Fruit fly (Drosophila melanogaster) whole organism, pupa: ENCODE results near the gene CG33061.
A peak's percentile ranks its signal among the peaks of the same experiment; 100 is the strongest.

Source experiments
- CG10348 ChIP-seq: fragments of 200-800 bp; sonication (Bioruptor generic); IDR thresholded peaks from 2 replicates; pipeline ENCODE4 v1.3.6; 2022; ENCODE audit warnings: missing biosample characterization, missing genetic modification characterization
- CG12605 ChIP-seq: fragments of 200-800 bp; sonication (Bioruptor generic); IDR thresholded peaks from 2 replicates; pipeline ENCODE4 v1.3.6; 2022; ENCODE audit warnings: missing biosample characterization, missing genetic modification characterization
- CG13204 ChIP-seq: fragments of 200-800 bp; sonication (Bioruptor generic); optimal IDR thresholded peaks from 2 replicates; lab custom pipeline; 2018; ENCODE audit warnings: missing biosample characterization, mild to moderate bottlenecking, missing genetic modification characterization, moderate library complexity
- CG14655 ChIP-seq: fragments of 200-800 bp; sonication (Bioruptor generic); optimal IDR thresholded peaks from 3 replicates; lab custom pipeline; 2017; ENCODE audit warnings: mild to moderate bottlenecking, missing biosample characterization, missing genetic modification reagents, missing genetic modification characterization
- CG15710 ChIP-seq: fragments of 200-800 bp; sonication (Bioruptor generic); optimal IDR thresholded peaks from 2 replicates; lab custom pipeline; 2018; ENCODE audit warnings: missing biosample characterization, mild to moderate bottlenecking, missing genetic modification characterization, moderate library complexity
- CG17806 ChIP-seq: fragments of 200-800 bp; sonication (Bioruptor generic); optimal IDR thresholded peaks from 2 replicates; lab custom pipeline; 2018; ENCODE audit warnings: missing biosample characterization, mild to moderate bottlenecking, missing genetic modification characterization, moderate library complexity
- CG32121 ChIP-seq: fragments of 200-800 bp; sonication (Bioruptor generic); IDR thresholded peaks from 2 replicates; pipeline ENCODE4 v1.3.6; 2022; ENCODE audit warnings: missing biosample characterization, missing genetic modification characterization
- CG34367 ChIP-seq: fragments of 200-800 bp; sonication (Bioruptor generic); optimal IDR thresholded peaks from 2 replicates; lab custom pipeline; 2018; ENCODE audit warnings: missing biosample characterization, mild to moderate bottlenecking, missing genetic modification characterization
- CG4496 ChIP-seq: fragments of 200-800 bp; sonication (Bioruptor generic); IDR thresholded peaks from 3 replicates; pipeline ENCODE4 v1.3.6; 2022; ENCODE audit warnings: missing biosample characterization, missing genetic modification characterization
- CG8159 ChIP-seq: fragments of 200-800 bp; sonication (Bioruptor generic); optimal IDR thresholded peaks from 3 replicates; lab custom pipeline; 2018; ENCODE audit warnings: missing biosample characterization, mild to moderate bottlenecking, missing genetic modification characterization, moderate library complexity
- CG8301 ChIP-seq: fragments of 200-800 bp; sonication (Bioruptor generic); optimal IDR thresholded peaks from 2 replicates; lab custom pipeline; 2018; ENCODE audit warnings: missing biosample characterization, mild to moderate bottlenecking, missing genetic modification characterization
- CG9948 ChIP-seq: fragments of 200-800 bp; sonication (Bioruptor generic); optimal IDR thresholded peaks from 2 replicates; lab custom pipeline; 2018; ENCODE audit warnings: missing biosample characterization, mild to moderate bottlenecking, missing genetic modification characterization, moderate library complexity
- D1 ChIP-seq: fragments of 200-800 bp; sonication (Bioruptor generic); optimal IDR thresholded peaks from 2 replicates; lab custom pipeline; 2018; ENCODE audit warnings: missing biosample characterization, mild to moderate bottlenecking, missing genetic modification characterization, moderate library complexity
- EcR ChIP-seq: fragments of 200-800 bp; sonication (Bioruptor generic); optimal IDR thresholded peaks from 3 replicates; lab custom pipeline; 2019; ENCODE audit warnings: missing biosample characterization, missing genetic modification characterization, mild to moderate bottlenecking, moderate library complexity, missing genetic modification reagents
- Ets98B ChIP-seq: fragments of 200-800 bp; sonication (Bioruptor generic); IDR thresholded peaks from 2 replicates; pipeline ENCODE4 v1.3.6; 2022; ENCODE audit warnings: missing biosample characterization, missing genetic modification characterization
- Pif1A ChIP-seq: fragments of 200-800 bp; sonication (Bioruptor generic); optimal IDR thresholded peaks from 3 replicates; lab custom pipeline; 2016; ENCODE audit warnings: missing biosample characterization, missing genetic modification characterization
- Pif1B ChIP-seq: fragments of 200-800 bp; sonication (Bioruptor generic); optimal IDR thresholded peaks from 3 replicates; lab custom pipeline; 2016; ENCODE audit warnings: missing biosample characterization, missing genetic modification characterization
- Snoo ChIP-seq: fragments of 200-800 bp; sonication (Bioruptor generic); optimal IDR thresholded peaks from 3 replicates; lab custom pipeline; 2017; ENCODE audit warnings: missing biosample characterization, mild to moderate bottlenecking, missing genetic modification characterization, inconsistent platforms
- fd96Ca ChIP-seq: fragments of 200-800 bp; sonication (Bioruptor generic); IDR thresholded peaks from 3 replicates; pipeline ENCODE4 v1.3.6; 2022; ENCODE audit warnings: missing biosample characterization, missing genetic modification characterization
- gl ChIP-seq: fragments of 200-800 bp; sonication (Bioruptor generic); optimal IDR thresholded peaks from 2 replicates; lab custom pipeline; 2018; ENCODE audit warnings: missing biosample characterization, mild to moderate bottlenecking, missing genetic modification characterization
- rn ChIP-seq: fragments of 200-800 bp; sonication (Bioruptor generic); IDR thresholded peaks from 2 replicates; pipeline ENCODE4 v1.3.6; 2022; ENCODE audit warnings: missing biosample characterization, missing genetic modification characterization

Gene CG33061

dm6 chr3L:16361200-16361815, 31.7 kb downstream of the CG33061 start:
- TF ChIP-seq Pif1B (GFP tag; lab: Kevin White, UChicago) = peak; percentile 84
- peak; percentile 93 for TF ChIP-seq D1 (tag; lab: Kevin White, UChicago)
- peak; percentile 83 for TF ChIP-seq CG14655 (GFP tag; lab: Kevin White, UChicago)
- no peak for TF ChIP-seq CG12605 (GFP tag; lab: Robert Waterston, UW)
- TF ChIP-seq CG13204 = peak; percentile 90
- 0 out of 3 replicates have a peak, but pooled peaks have one; percentile 22 for TF ChIP-seq fd96Ca
- no peak for TF ChIP-seq CG10348 (GFP tag; lab: Robert Waterston, UW)
- TF ChIP-seq CG8301 = peak; percentile 67
- TF ChIP-seq CG15710 (tag; lab: Kevin White, UChicago) = peak; percentile 97
- TF ChIP-seq CG34367 (tag; lab: Kevin White, UChicago) = peak; percentile 95
- TF ChIP-seq rn = no peak
- TF ChIP-seq CG4496 (GFP tag; lab: Robert Waterston, UW) = no peak
- peak; percentile 73 for TF ChIP-seq Snoo (tag; lab: Kevin White, UChicago)
- TF ChIP-seq Ets98B (GFP tag; lab: Robert Waterston, UW) = no peak
- TF ChIP-seq gl (tag; lab: Kevin White, UChicago) = peak; percentile 86
- TF ChIP-seq CG17806 (tag; lab: Kevin White, UChicago) = peak; percentile 94
- TF ChIP-seq CG9948 (tag; lab: Kevin White, UChicago) = peak; percentile 98
- TF ChIP-seq Pif1A (GFP tag; lab: Kevin White, UChicago) = peak; percentile 83
- no peak for TF ChIP-seq CG32121
- TF ChIP-seq CG8159 = peak; percentile 98
- TF ChIP-seq EcR = peak; percentile 91

- TF ChIP-seq CG12605 (GFP tag; lab: Robert Waterston, UW) (no peak), rn (no peak), Pif1B (GFP tag; lab: Kevin White, UChicago) (no peak), D1 (tag; lab: Kevin White, UChicago) (peak; percentile 49), fd96Ca (no peak), CG10348 (GFP tag; lab: Robert Waterston, UW) (no peak), CG34367 (tag; lab: Kevin White, UChicago) (peak; percentile 17), CG15710 (tag; lab: Kevin White, UChicago) (peak; percentile 55), CG14655 (GFP tag; lab: Kevin White, UChicago) (peak; percentile 39), CG9948 (tag; lab: Kevin White, UChicago) (peak; percentile 73), Ets98B (GFP tag; lab: Robert Waterston, UW) (no peak), CG17806 (tag; lab: Kevin White, UChicago) (peak; percentile 6), Snoo (tag; lab: Kevin White, UChicago) (no peak), EcR (no peak), CG13204 (no peak), CG32121 (no peak), CG8159 (peak; percentile 72), Pif1A (GFP tag; lab: Kevin White, UChicago) (no peak), gl (tag; lab: Kevin White, UChicago) (no peak), CG4496 (GFP tag; lab: Robert Waterston, UW) (no peak), CG8301 (no peak)
Measured at dm6 chr3L:16362119-16362653, 32.6 kb downstream of the CG33061 start, which contains the start of gene Cpr72Ea. Gene Cpr72Ea, plus strand, starts transcription at chr3L:16362603.

DNA sequence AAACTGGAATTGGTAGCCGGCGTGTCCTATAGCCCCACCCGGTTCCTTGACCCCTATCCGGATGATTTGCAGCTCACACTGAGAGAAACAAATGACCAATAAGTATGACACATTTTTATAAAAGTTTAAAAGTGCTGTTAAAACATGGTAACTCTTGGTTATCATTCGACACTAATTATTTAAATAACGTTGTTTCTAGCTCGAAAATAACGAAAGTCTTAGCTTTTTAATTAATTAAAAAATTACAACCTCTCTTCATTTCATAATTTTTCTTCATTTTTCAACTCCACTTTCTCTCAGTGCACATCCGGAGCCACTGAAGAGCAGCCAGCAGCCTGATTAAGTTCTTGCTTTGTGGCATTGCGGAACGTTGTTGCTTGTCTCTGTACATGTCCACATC, 34.6 kb downstream of the CG33061 start:
- TF ChIP-seq Ets98B (GFP tag; lab: Robert Waterston, UW) (no peak), gl (tag; lab: Kevin White, UChicago) (peak; percentile 76), rn (no peak), CG13204 (no peak), Snoo (tag; lab: Kevin White, UChicago) (peak; percentile 81), Pif1B (GFP tag; lab: Kevin White, UChicago) (peak; percentile 86), CG15710 (tag; lab: Kevin White, UChicago) (peak; percentile 90), CG17806 (tag; lab: Kevin White, UChicago) (peak; percentile 90), EcR (peak; percentile 96), Pif1A (GFP tag; lab: Kevin White, UChicago) (peak; percentile 81), CG8159 (peak; percentile 92), CG32121 (0 out of 2 replicates have a peak, but pooled peaks have one; percentile 24), CG34367 (tag; lab: Kevin White, UChicago) (peak; percentile 85), D1 (tag; lab: Kevin White, UChicago) (peak; percentile 85), CG14655 (GFP tag; lab: Kevin White, UChicago) (peak; percentile 85), fd96Ca (no peak), CG9948 (tag; lab: Kevin White, UChicago) (peak; percentile 87), CG10348 (GFP tag; lab: Robert Waterston, UW) (no peak), CG12605 (GFP tag; lab: Robert Waterston, UW) (peak; percentile 44; the same call in 1 of the 2 replicates), CG8301 (peak; percentile 75), CG4496 (GFP tag; lab: Robert Waterston, UW) (0 out of 3 replicates have a peak, but pooled peaks have one; percentile 21)

DNA sequence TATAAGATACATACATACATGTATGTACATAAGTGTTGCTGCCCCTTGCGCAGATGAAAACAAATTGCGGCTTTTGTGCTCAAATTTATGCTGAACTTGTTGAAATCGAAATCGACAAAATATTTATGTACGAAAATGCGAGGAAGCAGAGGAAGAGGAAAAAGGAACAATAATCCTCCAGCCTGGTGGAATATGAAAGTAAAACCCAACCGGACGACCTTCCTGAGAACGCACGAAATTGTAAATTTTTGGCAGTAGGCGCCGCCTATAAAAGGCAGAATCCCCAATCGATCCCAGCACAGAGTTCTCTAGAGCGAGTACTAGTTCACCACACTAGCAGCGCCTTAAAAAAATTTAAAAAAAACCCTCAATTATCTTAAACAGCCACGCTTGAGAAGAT, 35.0 kb downstream of the CG33061 start, which contains the start of gene Cpr72Eb:
TSS of gene Cpr72Eb (plus strand) at position 301 of the 400 bp plus-strand sequence.
- TF ChIP-seq CG17806 (tag; lab: Kevin White, UChicago) = no peak
- no peak for TF ChIP-seq Pif1A (GFP tag; lab: Kevin White, UChicago)
- TF ChIP-seq Ets98B (GFP tag; lab: Robert Waterston, UW) = no peak
- TF ChIP-seq CG12605 (GFP tag; lab: Robert Waterston, UW) = no peak
- TF ChIP-seq fd96Ca = no peak
- TF ChIP-seq EcR = no peak
- no peak for TF ChIP-seq Pif1B (GFP tag; lab: Kevin White, UChicago)
- TF ChIP-seq CG15710 (tag; lab: Kevin White, UChicago) = no peak
- TF ChIP-seq CG32121 = no peak
- TF ChIP-seq CG8159 = no peak
- TF ChIP-seq rn = no peak
- TF ChIP-seq CG34367 (tag; lab: Kevin White, UChicago) = no peak
- no peak for TF ChIP-seq CG8301
- TF ChIP-seq D1 (tag; lab: Kevin White, UChicago) = no peak
- TF ChIP-seq Snoo (tag; lab: Kevin White, UChicago) = no peak
- TF ChIP-seq gl (tag; lab: Kevin White, UChicago) = no peak
- no peak for TF ChIP-seq CG10348 (GFP tag; lab: Robert Waterston, UW)
- no peak for TF ChIP-seq CG4496 (GFP tag; lab: Robert Waterston, UW)
